Worm (Caenorhabditis elegans) whole organism, early embryonic: Measurements from ENCODE around the gene K12H6.10.

Experiments
- B0310.2 ChIP-seq: sonication (generic microtip); optimal IDR thresholded peaks from 2 replicates; lab custom pipeline; 2016; ENCODE audit warnings: mild to moderate bottlenecking, missing genetic modification characterization, missing compliant biosample characterization
- F13C5.2 ChIP-seq: sonication (generic microtip); optimal IDR thresholded peaks from 2 replicates; lab custom pipeline; 2017; ENCODE audit warnings: mild to moderate bottlenecking, missing genetic modification characterization, inconsistent platforms, missing compliant biosample characterization
- aly-1 ChIP-seq: sonication (generic microtip); optimal IDR thresholded peaks from 2 replicates; lab custom pipeline; 2016; ENCODE audit warnings: missing genetic modification characterization, missing compliant biosample characterization
- ceh-13 ChIP-seq: fragments of 200-800 bp; sonication (Bioruptor generic); optimal IDR thresholded peaks from 2 replicates; lab custom pipeline; 2018; ENCODE audit warnings: mild to moderate bottlenecking, missing genetic modification characterization, missing compliant biosample characterization
- ceh-36 ChIP-seq: sonication (generic microtip); optimal IDR thresholded peaks from 2 replicates; lab custom pipeline; 2016; ENCODE audit warnings: missing genetic modification characterization, inconsistent platforms, missing compliant biosample characterization
- ets-7 ChIP-seq: sonication (generic microtip); optimal IDR thresholded peaks from 2 replicates; lab custom pipeline; 2016; ENCODE audit warnings: missing genotype, missing genetic modification characterization, missing compliant biosample characterization
- flt-1 ChIP-seq: fragments of 200-800 bp; sonication (Bioruptor generic); IDR thresholded peaks from 2 replicates; pipeline ENCODE4 v1.3.6; 2022; ENCODE audit warnings: missing genetic modification characterization, missing compliant biosample characterization
- hmbx-1 ChIP-seq: sonication (generic microtip); optimal IDR thresholded peaks from 2 replicates; lab custom pipeline; 2016; ENCODE audit warnings: mild to moderate bottlenecking, missing genetic modification characterization, missing compliant biosample characterization
- hmg-4 ChIP-seq: fragments of 200-800 bp; sonication (Bioruptor generic); optimal IDR thresholded peaks from 2 replicates; lab custom pipeline; 2018; ENCODE audit warnings: mild to moderate bottlenecking, missing genetic modification characterization, missing compliant biosample characterization
- hnd-1 ChIP-seq: sonication (generic microtip); optimal IDR thresholded peaks from 2 replicates; lab custom pipeline; 2016; ENCODE audit warnings: missing genetic modification characterization, missing compliant biosample characterization
- pes-1 ChIP-seq: fragments of 200-800 bp; sonication (Bioruptor generic); IDR thresholded peaks from 2 replicates; pipeline ENCODE4 v1.3.6; 2022; ENCODE audit warnings: missing genetic modification reagents, missing genetic modification characterization, missing compliant biosample characterization
- scrt-1 ChIP-seq: fragments of 200-800 bp; sonication (Bioruptor generic); IDR thresholded peaks from 2 replicates; pipeline ENCODE4 v1.3.6; 2022; ENCODE audit warnings: missing genetic modification characterization, missing compliant biosample characterization
- tbx-11 ChIP-seq: fragments of 200-800 bp; sonication (Bioruptor generic); IDR thresholded peaks from 2 replicates; pipeline ENCODE4 v1.3.6; 2022; ENCODE audit warnings: missing genetic modification characterization, missing compliant biosample characterization
- tra-4 ChIP-seq: sonication (generic microtip); optimal IDR thresholded peaks from 2 replicates; lab custom pipeline; 2017; ENCODE audit warnings: missing genetic modification characterization, missing compliant biosample characterization

The K12H6.10 gene

ce11 chrII:2867701-2868100, 45.0 kb downstream of the K12H6.10 start, which contains the start of gene Y110A2AL.2:
TSS of gene Y110A2AL.2 (plus strand) at chrII:2868001.
- TF ChIP-seq aly-1 (tag; lab: Kevin White, UChicago) = no peak
- no peak for TF ChIP-seq B0310.2 (tag; lab: Kevin White, UChicago)
- TF ChIP-seq tbx-11 (GFP tag; lab: Robert Waterston, UW) = no peak
- TF ChIP-seq ceh-13 = no peak
- TF ChIP-seq flt-1 (GFP tag; lab: Robert Waterston, UW) = no peak
- no peak for TF ChIP-seq hnd-1 (tag; lab: Kevin White, UChicago)

- TF ChIP-seq hmg-4 (GFP tag; lab: Kevin White, UChicago) = no peak
- TF ChIP-seq pes-1 (GFP tag; lab: Robert Waterston, UW) = no peak
- TF ChIP-seq ets-7 (tag; lab: Kevin White, UChicago) = no peak
- no peak for TF ChIP-seq hmbx-1
- TF ChIP-seq F13C5.2 (tag; lab: Kevin White, UChicago) = no peak
- TF ChIP-seq tra-4 (tag; lab: Kevin White, UChicago) = no peak
- no peak for TF ChIP-seq ceh-36
- TF ChIP-seq hnd-1 (tag; lab: Kevin White, UChicago) = no peak
- no peak for TF ChIP-seq aly-1 (tag; lab: Kevin White, UChicago)
- no peak for TF ChIP-seq B0310.2 (tag; lab: Kevin White, UChicago)
- TF ChIP-seq ceh-13 = no peak
- no peak for TF ChIP-seq scrt-1 (GFP tag; lab: Robert Waterston, UW)
Measured at ce11 chrII:2871816-2872215, 49.1 kb downstream of the K12H6.10 start, which contains the start of gene Y110A2AL.10. TSS of gene Y110A2AL.10 (minus strand) at chrII:2871916.
